Fruit fly (Drosophila melanogaster): Measurements from ENCODE around the gene CG3592.

DNA sequence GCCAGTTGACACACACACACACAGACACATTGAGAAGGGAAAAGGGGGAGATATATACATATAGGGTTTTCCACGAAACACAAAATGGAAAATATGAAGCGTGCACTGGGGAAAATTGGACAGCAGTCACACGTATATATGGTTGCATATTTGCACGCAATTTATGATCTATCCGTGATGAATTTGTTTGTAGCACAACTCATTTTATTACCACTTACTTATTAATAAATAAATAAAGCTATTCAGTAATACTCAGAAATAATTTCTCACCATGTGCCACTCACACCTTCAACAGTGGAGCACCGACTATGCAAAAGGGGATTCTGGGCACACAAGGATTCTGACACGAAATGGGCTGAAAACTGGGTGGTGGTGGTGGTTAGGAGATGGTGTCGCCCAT lies 20.8 kb upstream of the CG3592 start:
- TF ChIP-seq Hr96 (GFP tag; optimal IDR thresholded peaks at IDR 0.05) (no peak), kay (GFP tag; ENCODE audit: borderline replicate concordance) (no peak), CG7045 (GFP tag; optimal IDR thresholded peaks at IDR 0.05) (no peak), CG5204 (GFP tag; optimal IDR thresholded peaks at IDR 0.05) (no peak)

All from whole organism, adult.